Worm (Caenorhabditis elegans) whole organism, early embryonic: ENCODE data around the gene nstp-8.

Experiments used
- F13C5.2 ChIP-seq: sonication (generic microtip); optimal IDR thresholded peaks from 2 replicates; lab custom pipeline; 2017; ENCODE audit warnings: mild to moderate bottlenecking, missing genetic modification characterization, inconsistent platforms, missing compliant biosample characterization
- aly-1 ChIP-seq: sonication (generic microtip); optimal IDR thresholded peaks from 2 replicates; lab custom pipeline; 2016; ENCODE audit warnings: missing genetic modification characterization, missing compliant biosample characterization
- ama-1 ChIP-seq: fragments of 150-350 bp; optimal IDR thresholded peaks from 2 replicates; lab custom pipeline; 2014
- flt-1 ChIP-seq: fragments of 200-800 bp; sonication (Bioruptor generic); IDR thresholded peaks from 2 replicates; pipeline ENCODE4 v1.3.6; 2022; ENCODE audit warnings: missing genetic modification characterization, missing compliant biosample characterization
- hmbx-1 ChIP-seq: sonication (generic microtip); optimal IDR thresholded peaks from 2 replicates; lab custom pipeline; 2016; ENCODE audit warnings: mild to moderate bottlenecking, missing genetic modification characterization, missing compliant biosample characterization
- hnd-1 ChIP-seq: sonication (generic microtip); optimal IDR thresholded peaks from 2 replicates; lab custom pipeline; 2016; ENCODE audit warnings: missing genetic modification characterization, missing compliant biosample characterization
- pes-1 ChIP-seq: fragments of 200-800 bp; sonication (Bioruptor generic); IDR thresholded peaks from 2 replicates; pipeline ENCODE4 v1.3.6; 2022; ENCODE audit warnings: missing genetic modification reagents, missing genetic modification characterization, missing compliant biosample characterization
- scrt-1 ChIP-seq: fragments of 200-800 bp; sonication (Bioruptor generic); IDR thresholded peaks from 2 replicates; pipeline ENCODE4 v1.3.6; 2022; ENCODE audit warnings: missing genetic modification characterization, missing compliant biosample characterization
- tbx-11 ChIP-seq: fragments of 200-800 bp; sonication (Bioruptor generic); IDR thresholded peaks from 2 replicates; pipeline ENCODE4 v1.3.6; 2022; ENCODE audit warnings: missing genetic modification characterization, missing compliant biosample characterization

DNA sequence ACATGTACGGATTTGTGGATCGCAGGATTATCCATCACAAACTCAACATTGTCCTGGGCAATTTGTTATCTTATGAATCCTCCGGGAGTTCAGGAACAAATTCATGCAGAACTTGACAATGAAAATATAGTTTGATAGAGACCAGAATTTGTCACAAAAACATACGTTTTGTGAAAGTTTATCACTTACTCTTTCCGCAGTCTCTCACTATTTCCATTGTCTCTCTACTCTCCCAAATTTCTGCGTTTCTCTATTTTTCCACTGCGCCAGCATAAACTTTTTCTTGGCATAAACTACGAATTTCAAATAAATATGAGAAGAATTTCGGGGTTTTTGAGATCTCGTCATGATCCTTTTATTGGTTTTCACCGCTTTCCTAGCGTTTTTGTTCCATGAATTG lies 27.2 kb downstream of the nstp-8 start, which contains the start of gene cyp-33C3:
- no peak for TF ChIP-seq pes-1 (GFP tag; lab: Robert Waterston, UW)
- TF ChIP-seq hmbx-1 (tag; lab: Kevin White, UChicago): no peak
- no peak for TF ChIP-seq hnd-1 (tag; lab: Kevin White, UChicago)
- TF ChIP-seq ama-1: no peak
- no peak for TF ChIP-seq flt-1 (GFP tag; lab: Robert Waterston, UW)
- no peak for TF ChIP-seq aly-1 (tag; lab: Kevin White, UChicago)
- no peak for TF ChIP-seq tbx-11
- TF ChIP-seq scrt-1: no peak
- TF ChIP-seq F13C5.2 (tag; lab: Kevin White, UChicago): no peak
